Fruit fly (Drosophila melanogaster) whole organism, embryonic: ENCODE data around the gene Plod.
A peak's percentile ranks its signal among the peaks of the same experiment; 100 is the strongest.

Experiments
- Atf6 ChIP-seq: fragments of 200-800 bp; sonication (Bioruptor generic); IDR thresholded peaks from 2 replicates; pipeline ENCODE4 v1.3.6; 2022; ENCODE audit warnings: missing biosample characterization, missing genetic modification characterization
- B-H1 ChIP-seq: fragments of 200-800 bp; sonication (Bioruptor generic); IDR thresholded peaks from 3 replicates; pipeline ENCODE4 v1.3.6; 2022; ENCODE audit warnings: missing biosample characterization, missing genetic modification characterization
- BtbVII ChIP-seq: fragments of 200-800 bp; sonication (Bioruptor generic); optimal IDR thresholded peaks from 3 replicates; lab custom pipeline; 2017; ENCODE audit warnings: missing biosample characterization, mild to moderate bottlenecking, missing genetic modification characterization
- CG10565 ChIP-seq: fragments of 200-800 bp; sonication (Bioruptor generic); optimal IDR thresholded peaks from 3 replicates; lab custom pipeline; 2016; ENCODE audit warnings: missing biosample characterization, mild to moderate bottlenecking, missing genetic modification characterization
- CG11456 ChIP-seq: fragments of 200-800 bp; sonication (Bioruptor generic); IDR thresholded peaks from 3 replicates; pipeline ENCODE4 v1.3.6; 2022; ENCODE audit warnings: missing biosample characterization, missing genetic modification characterization
- CG12769 ChIP-seq: fragments of 200-800 bp; sonication (Bioruptor generic); optimal IDR thresholded peaks from 2 replicates; lab custom pipeline; 2019; ENCODE audit warnings: missing biosample characterization, mild to moderate bottlenecking, missing genetic modification characterization, moderate library complexity
- CG13123 ChIP-seq: fragments of 200-800 bp; sonication (Bioruptor generic); optimal IDR thresholded peaks from 2 replicates; lab custom pipeline; 2016; ENCODE audit warnings: missing biosample characterization, missing genetic modification characterization
- CG16779 ChIP-seq: fragments of 200-800 bp; sonication (Bioruptor generic); IDR thresholded peaks from 2 replicates; pipeline ENCODE4 v1.3.6; 2022; ENCODE audit warnings: missing biosample characterization, missing genetic modification characterization
- CG17612 ChIP-seq: fragments of 200-800 bp; sonication (Bioruptor generic); IDR thresholded peaks from 2 replicates; pipeline ENCODE4 v1.3.6; 2022; ENCODE audit warnings: missing biosample characterization, missing genetic modification characterization
- CG18262 ChIP-seq: fragments of 200-800 bp; optimal IDR thresholded peaks from 3 replicates; lab custom pipeline; 2019; ENCODE audit warnings: missing biosample characterization, mild to moderate bottlenecking, missing genetic modification characterization, moderate library complexity
- CG31388 ChIP-seq: fragments of 200-800 bp; sonication (Bioruptor generic); optimal IDR thresholded peaks from 2 replicates; lab custom pipeline; 2016; ENCODE audit warnings: missing biosample characterization, missing genetic modification characterization
- CG31441 ChIP-seq: fragments of 200-800 bp; sonication (Bioruptor generic); IDR thresholded peaks from 2 replicates; pipeline ENCODE4 v1.3.6; 2022; ENCODE audit warnings: missing biosample characterization, missing genetic modification characterization
- CG32532 ChIP-seq: fragments of 200-800 bp; sonication (Bioruptor generic); IDR thresholded peaks from 2 replicates; pipeline ENCODE4 v1.3.6; 2022; ENCODE audit warnings: missing biosample characterization, missing genetic modification characterization
- CG32772 ChIP-seq: fragments of 200-800 bp; sonication (Bioruptor generic); IDR thresholded peaks from 2 replicates; pipeline ENCODE4 v1.3.6; 2022; ENCODE audit warnings: missing biosample characterization, missing genetic modification characterization
- CG4820 ChIP-seq: fragments of 200-800 bp; sonication (Bioruptor generic); optimal IDR thresholded peaks from 3 replicates; lab custom pipeline; 2016; ENCODE audit warnings: missing biosample characterization, missing genetic modification characterization
- CG6813 ChIP-seq: fragments of 200-800 bp; sonication (Bioruptor generic); optimal IDR thresholded peaks from 2 replicates; lab custom pipeline; 2017; ENCODE audit warnings: missing biosample characterization, missing genetic modification characterization, mild to moderate bottlenecking, moderate library complexity, missing genetic modification reagents
- CG7556 ChIP-seq: fragments of 200-800 bp; sonication (Bioruptor generic); optimal IDR thresholded peaks from 2 replicates; lab custom pipeline; 2017; ENCODE audit warnings: missing biosample characterization, mild to moderate bottlenecking, missing genetic modification characterization
- CG8290 ChIP-seq, 3 experiments: fragments of 200-800 bp; sonication (Bioruptor generic); optimal IDR thresholded peaks; 2 replicates each; lab custom pipeline; 2016 to 2019; ENCODE audit warnings: missing biosample characterization in 3 of 3, missing genetic modification characterization in 3 of 3, mild to moderate bottlenecking in 2 of 3, moderate library complexity in 1 of 3
- CG9437 ChIP-seq: fragments of 200-800 bp; sonication (Bioruptor generic); optimal IDR thresholded peaks from 2 replicates; lab custom pipeline; 2018; ENCODE audit warnings: missing biosample characterization, mild to moderate bottlenecking, missing genetic modification characterization
- Drgx ChIP-seq: fragments of 200-800 bp; sonication (Bioruptor generic); IDR thresholded peaks from 2 replicates; pipeline ENCODE4 v1.3.6; 2022; ENCODE audit warnings: missing biosample characterization, missing genetic modification characterization
- Max ChIP-seq: fragments of 200-800 bp; sonication (Bioruptor generic); optimal IDR thresholded peaks from 2 replicates; lab custom pipeline; 2016; ENCODE audit warnings: missing biosample characterization, mild to moderate bottlenecking, missing genetic modification characterization
- Med ChIP-seq: fragments of 200-800 bp; sonication (Bioruptor generic); peaks from one replicate; lab custom pipeline; 2016; ENCODE audit warnings: missing biosample characterization, missing genetic modification characterization, mild to moderate bottlenecking, inconsistent platforms, moderate library complexity
- Sry-β ChIP-seq: fragments of 200-800 bp; sonication (Bioruptor generic); optimal IDR thresholded peaks from 2 replicates; lab custom pipeline; 2018; ENCODE audit warnings: missing biosample characterization, mild to moderate bottlenecking, missing genetic modification characterization, moderate library complexity
- ase ChIP-seq: fragments of 200-800 bp; sonication (Bioruptor generic); IDR thresholded peaks from 3 replicates; pipeline ENCODE4 v1.3.6; 2022; ENCODE audit warnings: missing biosample characterization, missing genetic modification characterization
- cato ChIP-seq: fragments of 200-800 bp; sonication (Bioruptor generic); optimal IDR thresholded peaks from 2 replicates; lab custom pipeline; 2016; ENCODE audit warnings: missing biosample characterization, missing genetic modification characterization, borderline replicate concordance
- chinmo ChIP-seq: fragments of 200-800 bp; sonication (Bioruptor generic); IDR thresholded peaks from 4 replicates; pipeline ENCODE4 v1.3.6; 2022; ENCODE audit warnings: missing biosample characterization, missing genetic modification characterization; ENCODE audit not compliant: partially characterized antibody
- fd102C ChIP-seq: fragments of 200-800 bp; sonication (Bioruptor generic); optimal IDR thresholded peaks from 2 replicates; lab custom pipeline; 2018; ENCODE audit warnings: missing biosample characterization, mild to moderate bottlenecking, missing genetic modification characterization, moderate library complexity
- gcm ChIP-seq: fragments of 200-800 bp; sonication (Bioruptor generic); optimal IDR thresholded peaks from 2 replicates; lab custom pipeline; 2019; ENCODE audit warnings: missing biosample characterization, mild to moderate bottlenecking, missing genetic modification characterization, moderate library complexity
- gem ChIP-seq: fragments of 200-800 bp; sonication (Bioruptor generic); optimal IDR thresholded peaks from 2 replicates; lab custom pipeline; 2019; ENCODE audit warnings: missing biosample characterization, mild to moderate bottlenecking, missing genetic modification characterization, moderate library complexity
- gfzf ChIP-seq: fragments of 200-800 bp; sonication (Bioruptor generic); optimal IDR thresholded peaks from 2 replicates; lab custom pipeline; 2016; ENCODE audit warnings: missing biosample characterization, mild to moderate bottlenecking, missing genetic modification characterization, moderate library complexity
- grn ChIP-seq: fragments of 200-800 bp; sonication (Bioruptor generic); optimal IDR thresholded peaks from 3 replicates; lab custom pipeline; 2017; ENCODE audit warnings: missing biosample characterization, missing genetic modification characterization
- her ChIP-seq: fragments of 200-800 bp; sonication (Bioruptor generic); optimal IDR thresholded peaks from 2 replicates; lab custom pipeline; 2016; ENCODE audit warnings: missing biosample characterization, missing genetic modification characterization
- hth ChIP-seq: fragments of >200 bp; optimal IDR thresholded peaks from 2 replicates; lab custom pipeline; 2017; ENCODE audit warnings: inconsistent platforms
- jigr1 ChIP-seq: fragments of 200-800 bp; sonication (Bioruptor generic); IDR thresholded peaks from 3 replicates; pipeline ENCODE4 v1.3.6; 2022; ENCODE audit warnings: missing biosample characterization, missing genetic modification characterization
- klu ChIP-seq: fragments of 200-800 bp; sonication (Bioruptor generic); IDR thresholded peaks from 2 replicates; pipeline ENCODE4 v1.3.6; 2022; ENCODE audit warnings: missing biosample characterization, missing genetic modification characterization
- lab ChIP-seq: fragments of 200-800 bp; sonication (Bioruptor generic); optimal IDR thresholded peaks from 3 replicates; lab custom pipeline; 2017; ENCODE audit warnings: missing biosample characterization, missing genetic modification characterization, mild to moderate bottlenecking, moderate library complexity, missing genetic modification reagents
- pb ChIP-seq: fragments of 200-800 bp; sonication (Bioruptor generic); optimal IDR thresholded peaks from 3 replicates; lab custom pipeline; 2016; ENCODE audit warnings: missing biosample characterization, missing genetic modification characterization
- prd ChIP-seq, 3 experiments: fragments of >200 bp in 2 of 3; fragments of 200-800 bp in 1 of 3; sonication (Bioruptor generic) in 1 of 3; optimal IDR thresholded peaks in 2 of 3; IDR thresholded peaks in 1 of 3; 2 replicates in 2 of 3; 3 replicates in 1 of 3; pipeline versions ENCODE4 v1.3.6 to Lab custom; 2017 to 2022; ENCODE audit warnings: missing biosample characterization in 1 of 3, missing genetic modification characterization in 1 of 3
- rib ChIP-seq: fragments of 200-800 bp; sonication (Bioruptor generic); IDR thresholded peaks from 2 replicates; pipeline ENCODE4 v1.3.6; 2022; ENCODE audit warnings: missing biosample characterization, missing genetic modification characterization
- run ChIP-seq: fragments of 200-800 bp; sonication (Bioruptor generic); optimal IDR thresholded peaks from 3 replicates; lab custom pipeline; 2018; ENCODE audit warnings: missing biosample characterization, mild to moderate bottlenecking, missing genetic modification characterization
- sens ChIP-seq: fragments of 200-800 bp; sonication (Bioruptor generic); peaks from one replicate; lab custom pipeline; 2016; ENCODE audit warnings: missing biosample characterization, missing genetic modification characterization
- seq ChIP-seq: fragments of 200-800 bp; sonication (Bioruptor generic); IDR thresholded peaks from 2 replicates; pipeline ENCODE4 v1.3.6; 2022; ENCODE audit warnings: missing biosample characterization, missing genetic modification characterization
- sima ChIP-seq: fragments of 200-800 bp; sonication (Bioruptor generic); optimal IDR thresholded peaks from 2 replicates; lab custom pipeline; 2016; ENCODE audit warnings: missing biosample characterization, missing genetic modification characterization
- so ChIP-seq: fragments of 200-800 bp; sonication (Bioruptor generic); IDR thresholded peaks from 3 replicates; pipeline ENCODE4 v1.3.6; 2022; ENCODE audit warnings: missing biosample characterization, missing genetic modification characterization
- stc ChIP-seq: fragments of 200-800 bp; sonication (Bioruptor generic); IDR thresholded peaks from 2 replicates; pipeline ENCODE4 v1.3.6; 2022; ENCODE audit warnings: missing biosample characterization, missing genetic modification characterization
- sug ChIP-seq: fragments of 200-800 bp; optimal IDR thresholded peaks from 2 replicates; lab custom pipeline; 2019; ENCODE audit warnings: missing biosample characterization, mild to moderate bottlenecking, missing genetic modification characterization, moderate library complexity
- vvl ChIP-seq: fragments of 200-800 bp; sonication (Bioruptor generic); IDR thresholded peaks from 2 replicates; pipeline ENCODE4 v1.3.6; 2022; ENCODE audit warnings: missing biosample characterization, missing genetic modification characterization
- zf30C ChIP-seq: fragments of 200-800 bp; sonication (Bioruptor generic); optimal IDR thresholded peaks from 3 replicates; lab custom pipeline; 2018; ENCODE audit warnings: missing biosample characterization, mild to moderate bottlenecking, missing genetic modification characterization

Gene Plod

DNA sequence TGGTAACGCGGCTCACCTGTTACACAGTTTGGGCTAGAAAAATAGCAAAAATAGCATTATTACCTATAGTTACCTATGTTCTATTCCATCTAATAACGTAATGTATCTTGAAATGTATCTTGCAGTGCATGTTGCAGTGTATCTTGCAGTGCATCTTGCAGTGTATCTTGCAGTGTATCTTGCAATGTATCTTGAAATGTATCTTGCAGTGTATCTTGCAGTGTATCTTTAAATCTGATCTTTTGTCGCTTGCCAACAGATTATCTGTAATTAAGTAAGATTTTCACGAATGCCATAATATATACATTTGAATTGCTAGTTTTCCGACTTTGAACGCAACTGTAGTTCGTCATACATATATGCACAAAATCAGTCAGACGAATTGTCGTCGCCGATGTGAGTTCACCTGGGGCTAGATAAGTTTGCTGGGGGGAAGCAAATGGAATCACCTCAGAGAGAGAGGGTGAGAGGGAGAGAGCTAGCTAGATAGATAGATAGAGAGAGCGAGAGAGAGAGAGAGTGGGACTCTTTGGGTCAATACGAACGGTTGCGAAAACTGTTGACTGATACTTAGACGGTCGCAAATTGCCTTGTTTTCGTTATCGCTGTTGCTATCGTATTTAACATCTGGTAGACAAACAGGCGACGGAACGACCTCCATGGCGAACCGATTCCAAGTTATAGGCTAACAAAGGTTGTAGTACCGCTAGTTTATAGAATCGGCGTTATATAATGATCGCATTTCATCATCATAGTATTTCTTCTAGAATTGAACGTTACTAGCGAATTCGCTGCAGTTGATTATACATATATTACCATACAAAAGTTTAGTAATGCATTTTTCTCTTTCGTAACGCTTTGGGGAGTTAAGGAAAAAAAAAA is 36.8 kb upstream of the Plod start (continued):
- peak; percentile 62 for TF ChIP-seq sens
- TF ChIP-seq CG7556 (GFP tag; lab: Kevin White, UChicago) = no peak
- TF ChIP-seq fd102C = peak; percentile 24
- TF ChIP-seq her = no peak
- no peak for TF ChIP-seq CG9437 (GFP tag; lab: Kevin White, UChicago)
- no peak for TF ChIP-seq Sry-β
- no peak for TF ChIP-seq run
- peak; percentile 16; the same call in 1 of the 2 replicates for TF ChIP-seq Drgx (GFP tag; lab: Robert Waterston, UW)
- TF ChIP-seq CG31388 (GFP tag; lab: Kevin White, UChicago) = no peak
- TF ChIP-seq gfzf (GFP tag; lab: Kevin White, UChicago) = no peak
- no peak for TF ChIP-seq CG10565 (GFP tag; lab: Kevin White, UChicago)
- no peak for TF ChIP-seq CG11456 (GFP tag; lab: Robert Waterston, UW)
- TF ChIP-seq CG32772 (GFP tag; lab: Robert Waterston, UW) = no peak
- no peak for TF ChIP-seq CG17612 (GFP tag; lab: Robert Waterston, UW)
- no peak for TF ChIP-seq cato (GFP tag; lab: Kevin White, UChicago)
- TF ChIP-seq CG31441 = no peak
- TF ChIP-seq jigr1 (GFP tag; lab: Robert Waterston, UW) = no peak
- 0 out of 2 replicates have a peak, but pooled peaks have one; percentile 10 for TF ChIP-seq CG16779 (GFP tag; lab: Robert Waterston, UW)
- no peak for TF ChIP-seq B-H1
- no peak for TF ChIP-seq gem (tag; lab: Kevin White, UChicago)
- peak; percentile 64 for TF ChIP-seq grn (GFP tag; lab: Kevin White, UChicago)
- no peak for TF ChIP-seq klu
- no peak for TF ChIP-seq CG13123 (GFP tag; lab: Kevin White, UChicago)
- no peak for TF ChIP-seq pb (GFP tag; lab: Kevin White, UChicago)
- TF ChIP-seq stc (GFP tag; lab: Robert Waterston, UW) = 0 out of 2 replicates have a peak, but pooled peaks have one; percentile 22
- peak; percentile 38; the same call in 1 of the 2 replicates for TF ChIP-seq CG32532 (GFP tag; lab: Robert Waterston, UW)
- 0 out of 4 replicates have a peak, but pooled peaks have one; percentile 33 for TF ChIP-seq chinmo
- peak; percentile 92 for TF ChIP-seq Med (GFP tag; lab: Kevin White, UChicago)
- TF ChIP-seq Max (GFP tag; lab: Kevin White, UChicago) = no peak
- TF ChIP-seq prd (optimal IDR thresholded peaks at IDR 0.05; lab: Kevin White, UChicago) = no peak
- TF ChIP-seq prd (GFP tag; IDR thresholded peaks at IDR 0.05; lab: Robert Waterston, UW) = no peak
- TF ChIP-seq seq (GFP tag; lab: Robert Waterston, UW) = peak; percentile 26; the same call in 1 of the 2 replicates
- TF ChIP-seq lab = peak; percentile 56
- TF ChIP-seq rib (GFP tag; lab: Robert Waterston, UW) = peak; percentile 75
- 0 out of 3 replicates have a peak, but pooled peaks have one; percentile 31 for TF ChIP-seq so (GFP tag; lab: Robert Waterston, UW)
- peak; percentile 26 for TF ChIP-seq CG12769 (tag; lab: Kevin White, UChicago)
- TF ChIP-seq sima (GFP tag; lab: Kevin White, UChicago) = no peak
- no peak for TF ChIP-seq CG18262
- peak; percentile 45; the same call in 1 of the 2 replicates for TF ChIP-seq Atf6 (GFP tag; lab: Robert Waterston, UW)
- TF ChIP-seq CG8290 (GFP tag; optimal IDR thresholded peaks at IDR 0.05; lab: Kevin White, UChicago) = no peak
- peak in 1 of 2 experiments; percentile 29 for TF ChIP-seq CG8290 (tag; optimal IDR thresholded peaks at IDR 0.05; lab: Kevin White, UChicago)
- peak; percentile 93 for TF ChIP-seq sug (tag; lab: Kevin White, UChicago)
- TF ChIP-seq vvl (GFP tag; lab: Robert Waterston, UW) = peak; percentile 9; the same call in 1 of the 2 replicates
- TF ChIP-seq ase (GFP tag; lab: Robert Waterston, UW) = peak; percentile 40; the same call in 1 of the 3 replicates
- TF ChIP-seq BtbVII = peak; percentile 26
- no peak for TF ChIP-seq CG6813 (GFP tag; lab: Kevin White, UChicago)
- TF ChIP-seq hth (lab: Kevin White, UChicago) = no peak
- no peak for TF ChIP-seq CG4820 (GFP tag; lab: Kevin White, UChicago)
- TF ChIP-seq zf30C (GFP tag; lab: Kevin White, UChicago) = peak; percentile 78
- no peak for TF ChIP-seq gcm (GFP tag; lab: Kevin White, UChicago)
